Fruit fly (Drosophila melanogaster) whole organism, prepupa: Measurements from ENCODE around the gene Jhbp13.

Source experiments
- Blimp-1 ChIP-seq: fragments of 200-800 bp; sonication (Bioruptor generic); optimal IDR thresholded peaks from 3 replicates; lab custom pipeline; 2017; ENCODE audit warnings: missing biosample characterization, missing genetic modification characterization, mild to moderate bottlenecking, moderate library complexity, missing genetic modification reagents
- CG10631 ChIP-seq: fragments of 200-800 bp; sonication (Bioruptor generic); optimal IDR thresholded peaks from 2 replicates; lab custom pipeline; 2016; ENCODE audit warnings: missing biosample characterization, missing genetic modification characterization
- CG10669 ChIP-seq: fragments of 200-800 bp; sonication (Bioruptor generic); optimal IDR thresholded peaks from 3 replicates; lab custom pipeline; 2018; ENCODE audit warnings: missing biosample characterization, mild to moderate bottlenecking, missing genetic modification characterization, moderate library complexity
- CG11294 ChIP-seq: fragments of 200-800 bp; sonication (Bioruptor generic); IDR thresholded peaks from 2 replicates; pipeline ENCODE4 v1.3.6; 2022; ENCODE audit warnings: missing biosample characterization, missing genetic modification characterization
- CG1621 ChIP-seq: fragments of 200-800 bp; sonication (Bioruptor generic); optimal IDR thresholded peaks from 3 replicates; lab custom pipeline; 2018; ENCODE audit warnings: missing biosample characterization, mild to moderate bottlenecking, missing genetic modification characterization
- CG16779 ChIP-seq: fragments of 200-800 bp; sonication (Bioruptor generic); optimal IDR thresholded peaks from 3 replicates; lab custom pipeline; 2017; ENCODE audit warnings: missing biosample characterization, mild to moderate bottlenecking, missing genetic modification characterization
- CG3032 ChIP-seq: fragments of 200-800 bp; optimal IDR thresholded peaks from 2 replicates; lab custom pipeline; 2019; ENCODE audit warnings: missing biosample characterization, mild to moderate bottlenecking, missing genetic modification characterization, moderate library complexity
- CG31627 ChIP-seq: fragments of 200-800 bp; sonication (Bioruptor generic); optimal IDR thresholded peaks from 3 replicates; lab custom pipeline; 2016; ENCODE audit warnings: missing biosample characterization, missing genetic modification characterization
- CG32006 ChIP-seq: fragments of 200-800 bp; sonication (Bioruptor generic); optimal IDR thresholded peaks from 3 replicates; lab custom pipeline; 2017; ENCODE audit warnings: missing biosample characterization, mild to moderate bottlenecking, missing genetic modification characterization
- CG34406 ChIP-seq: fragments of 200-800 bp; sonication (Bioruptor generic); optimal IDR thresholded peaks from 3 replicates; lab custom pipeline; 2016; ENCODE audit warnings: missing biosample characterization, missing genetic modification characterization
- CG3919 ChIP-seq: fragments of 200-800 bp; sonication (Bioruptor generic); optimal IDR thresholded peaks from 3 replicates; lab custom pipeline; 2016; ENCODE audit warnings: missing biosample characterization, missing genetic modification characterization
- CG4318 ChIP-seq: fragments of 200-800 bp; sonication (Bioruptor generic); optimal IDR thresholded peaks from 3 replicates; lab custom pipeline; 2017; ENCODE audit warnings: missing biosample characterization, mild to moderate bottlenecking, missing genetic modification characterization
- CG6163 ChIP-seq: fragments of 200-800 bp; sonication (Bioruptor generic); IDR thresholded peaks from 3 replicates; pipeline ENCODE4 v1.3.6; 2022; ENCODE audit warnings: missing biosample characterization, missing genetic modification characterization
- CG6792 ChIP-seq: fragments of 200-800 bp; sonication (Bioruptor generic); optimal IDR thresholded peaks from 3 replicates; lab custom pipeline; 2016; ENCODE audit warnings: missing biosample characterization, missing genetic modification characterization
- CG6808 ChIP-seq: fragments of 200-800 bp; sonication (Bioruptor generic); optimal IDR thresholded peaks from 3 replicates; lab custom pipeline; 2017; ENCODE audit warnings: missing biosample characterization, missing genetic modification characterization, mild to moderate bottlenecking, moderate library complexity, missing genetic modification reagents
- CG6854 ChIP-seq: fragments of 200-800 bp; sonication (Bioruptor generic); optimal IDR thresholded peaks from 2 replicates; lab custom pipeline; 2017; ENCODE audit warnings: missing biosample characterization, mild to moderate bottlenecking, missing genetic modification characterization
- CG8119 ChIP-seq: fragments of 200-800 bp; sonication (Bioruptor generic); IDR thresholded peaks from 3 replicates; pipeline ENCODE4 v1.3.6; 2022; ENCODE audit warnings: missing biosample characterization, missing genetic modification characterization
- CG8319 ChIP-seq: fragments of 200-800 bp; sonication (Bioruptor generic); optimal IDR thresholded peaks from 3 replicates; lab custom pipeline; 2016; ENCODE audit warnings: missing biosample characterization, missing genetic modification characterization
- Eip75B ChIP-seq: fragments of 200-800 bp; sonication (Bioruptor generic); optimal IDR thresholded peaks from 3 replicates; lab custom pipeline; 2016; ENCODE audit warnings: missing biosample characterization, missing genetic modification characterization
- Eip93F ChIP-seq: fragments of 200-800 bp; sonication (Bioruptor generic); optimal IDR thresholded peaks from 2 replicates; lab custom pipeline; 2016; ENCODE audit warnings: missing biosample characterization, mild to moderate bottlenecking, missing genetic modification characterization
- Gug ChIP-seq: fragments of 200-800 bp; sonication (Bioruptor generic); IDR thresholded peaks from 2 replicates; pipeline ENCODE4 v1.3.6; 2022; ENCODE audit warnings: missing biosample characterization, missing genetic modification characterization
- Hr39 ChIP-seq: fragments of 200-800 bp; sonication (Bioruptor generic); optimal IDR thresholded peaks from 2 replicates; lab custom pipeline; 2016; ENCODE audit warnings: missing biosample characterization, missing genetic modification characterization
- Hr4 ChIP-seq: fragments of 200-800 bp; sonication (Bioruptor generic); optimal IDR thresholded peaks from 3 replicates; lab custom pipeline; 2016; ENCODE audit warnings: missing biosample characterization, missing genetic modification characterization
- Lpt ChIP-seq: fragments of 200-800 bp; sonication (Bioruptor generic); optimal IDR thresholded peaks from 3 replicates; lab custom pipeline; 2016; ENCODE audit warnings: missing biosample characterization, missing genetic modification characterization
- OdsH ChIP-seq: fragments of 200-800 bp; sonication (Bioruptor generic); optimal IDR thresholded peaks from 3 replicates; lab custom pipeline; 2016; ENCODE audit warnings: missing biosample characterization, missing genetic modification characterization
- Sox102F ChIP-seq: fragments of 200-800 bp; sonication (Bioruptor generic); optimal IDR thresholded peaks from 2 replicates; lab custom pipeline; 2016; ENCODE audit warnings: missing biosample characterization, mild to moderate bottlenecking, missing genetic modification characterization
- Sox14 ChIP-seq: fragments of 200-800 bp; sonication (Bioruptor generic); optimal IDR thresholded peaks from 3 replicates; lab custom pipeline; 2016; ENCODE audit warnings: missing biosample characterization, missing genetic modification characterization
- Sox15 ChIP-seq: fragments of 200-800 bp; sonication (Bioruptor generic); optimal IDR thresholded peaks from 3 replicates; lab custom pipeline; 2016; ENCODE audit warnings: missing biosample characterization, missing genetic modification characterization
- achi ChIP-seq: fragments of 200-800 bp; sonication (Bioruptor generic); optimal IDR thresholded peaks from 3 replicates; lab custom pipeline; 2016; ENCODE audit warnings: missing biosample characterization, missing genetic modification characterization
- cyc ChIP-seq: fragments of 200-800 bp; sonication (Bioruptor generic); optimal IDR thresholded peaks from 3 replicates; lab custom pipeline; 2016; ENCODE audit warnings: missing biosample characterization, missing genetic modification characterization
- dac ChIP-seq: fragments of 200-800 bp; sonication (Bioruptor generic); optimal IDR thresholded peaks from 2 replicates; lab custom pipeline; 2017; ENCODE audit warnings: missing biosample characterization, mild to moderate bottlenecking, missing genetic modification characterization
- eg ChIP-seq: fragments of 200-800 bp; sonication (Bioruptor generic); IDR thresholded peaks from 3 replicates; pipeline ENCODE4 v1.3.6; 2022; ENCODE audit warnings: missing biosample characterization, missing genetic modification characterization
- esn ChIP-seq: fragments of 200-800 bp; sonication (Bioruptor generic); optimal IDR thresholded peaks from 2 replicates; lab custom pipeline; 2016; ENCODE audit warnings: missing biosample characterization, mild to moderate bottlenecking, missing genetic modification characterization, moderate library complexity
- fd85E ChIP-seq: fragments of 200-800 bp; sonication (Bioruptor generic); optimal IDR thresholded peaks from 3 replicates; lab custom pipeline; 2016; ENCODE audit warnings: missing biosample characterization, missing genetic modification characterization
- lz ChIP-seq: fragments of 200-800 bp; sonication (Bioruptor generic); optimal IDR thresholded peaks from 3 replicates; lab custom pipeline; 2016; ENCODE audit warnings: missing biosample characterization, missing genetic modification characterization
- salr ChIP-seq, 2 experiments: fragments of 200-800 bp; sonication (Bioruptor generic); optimal IDR thresholded peaks; 3 replicates each; lab custom pipeline; 2016 to 2018; ENCODE audit warnings: missing biosample characterization in 2 of 2, missing genetic modification characterization in 2 of 2, mild to moderate bottlenecking in 1 of 2
- ss ChIP-seq, 2 experiments: fragments of 200-800 bp; sonication (Bioruptor generic); optimal IDR thresholded peaks; 2 replicates in 1 of 2; 3 replicates in 1 of 2; lab custom pipeline; 2017 to 2018; ENCODE audit warnings: mild to moderate bottlenecking in 2 of 2, missing biosample characterization in 2 of 2, missing genetic modification characterization in 2 of 2, moderate library complexity in 1 of 2
- svp ChIP-seq: fragments of 200-800 bp; sonication (Bioruptor generic); peaks from one replicate; lab custom pipeline; 2016; ENCODE audit warnings: missing biosample characterization, missing genetic modification characterization
- topi ChIP-seq: fragments of 200-800 bp; sonication (Bioruptor generic); optimal IDR thresholded peaks from 3 replicates; lab custom pipeline; 2016; ENCODE audit warnings: missing biosample characterization, missing genetic modification characterization
- vri ChIP-seq: fragments of 200-800 bp; sonication (Bioruptor generic); optimal IDR thresholded peaks from 3 replicates; lab custom pipeline; 2016; ENCODE audit warnings: missing biosample characterization, mild to moderate bottlenecking, missing genetic modification characterization

Jhbp13 gene

DNA sequence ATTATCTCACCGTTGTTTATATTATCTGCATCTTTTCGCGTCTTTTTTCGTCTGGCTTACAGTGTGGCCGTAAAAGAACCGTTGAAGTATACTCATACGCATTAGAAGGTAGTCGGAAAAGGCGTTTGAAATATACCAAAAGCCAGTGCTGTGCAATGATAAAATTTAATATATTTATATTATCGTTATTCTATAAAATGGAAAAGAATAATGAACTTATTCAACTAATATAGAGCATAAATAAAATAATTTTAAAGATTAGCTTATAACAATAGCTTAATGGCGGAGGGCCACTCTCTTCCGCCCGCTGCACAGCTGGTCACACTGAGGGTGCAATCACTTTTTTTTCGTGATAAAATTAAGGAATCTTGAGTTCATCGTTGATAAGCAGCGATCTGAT lies 47.9 kb upstream of the Jhbp13 start, which contains the start of the genes CG16974 and Edem2 (continued):
- TF ChIP-seq Sox14 (GFP tag; lab: Kevin White, UChicago) (no peak), CG6854 (GFP tag; lab: Kevin White, UChicago) (peak; percentile 17), topi (GFP tag; lab: Kevin White, UChicago) (no peak), Sox15 (GFP tag; lab: Kevin White, UChicago) (peak; percentile 55), CG6808 (GFP tag; lab: Kevin White, UChicago) (no peak), Hr4 (no peak), fd85E (GFP tag; lab: Kevin White, UChicago) (no peak), Eip75B (no peak), eg (GFP tag; lab: Robert Waterston, UW) (peak; percentile 60; the same call in 2 of the 3 replicates), Gug (GFP tag; lab: Robert Waterston, UW) (0 out of 2 replicates have a peak, but pooled peaks have one; percentile 8), achi (no peak), CG3032 (tag; lab: Kevin White, UChicago) (peak; percentile 56), CG34406 (GFP tag; lab: Kevin White, UChicago) (no peak), lz (GFP tag; lab: Kevin White, UChicago) (no peak), vri (GFP tag; lab: Kevin White, UChicago) (peak; percentile 69), CG10631 (no peak), Sox102F (no peak), salr (GFP tag; optimal IDR thresholded peaks at IDR 0.05; lab: Kevin White, UChicago) (no peak), Hr39 (no peak), ss (GFP tag; optimal IDR thresholded peaks at IDR 0.05; lab: Kevin White, UChicago) (no peak), Blimp-1 (GFP tag; lab: Kevin White, UChicago) (no peak), CG31627 (GFP tag; lab: Kevin White, UChicago) (no peak), CG4318 (GFP tag; lab: Kevin White, UChicago) (no peak), Eip93F (GFP tag; lab: Kevin White, UChicago) (peak; percentile 68), CG32006 (GFP tag; lab: Kevin White, UChicago) (no peak), CG16779 (tag; lab: Kevin White, UChicago) (no peak), CG8319 (no peak), Lpt (no peak), CG6792 (GFP tag; lab: Kevin White, UChicago) (no peak), CG8119 (GFP tag; lab: Robert Waterston, UW) (peak; percentile 37; the same call in 1 of the 3 replicates), esn (GFP tag; lab: Kevin White, UChicago) (peak; percentile 77), CG1621 (tag; lab: Kevin White, UChicago) (no peak)

DNA sequence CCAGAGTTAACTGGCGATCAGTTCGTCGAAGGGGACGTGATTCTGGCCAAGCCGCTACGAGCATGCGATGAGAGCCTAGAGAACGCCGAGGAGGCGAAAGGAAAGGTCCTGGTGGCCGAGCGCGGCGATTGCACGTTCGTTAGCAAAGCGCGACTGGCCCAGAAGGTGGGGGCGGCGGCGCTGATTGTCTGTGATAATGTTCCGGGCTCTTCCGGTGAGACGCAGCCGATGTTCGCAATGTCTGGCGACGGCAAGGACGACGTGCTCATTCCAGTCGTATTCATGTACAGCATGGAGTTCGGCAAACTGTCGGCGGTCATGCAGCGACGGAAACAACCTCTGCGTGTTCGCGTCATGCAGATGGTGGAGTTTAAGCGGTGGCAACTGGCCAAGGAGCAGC lies 44.0 kb upstream of the Jhbp13 start:
- TF ChIP-seq CG10669 (GFP tag; lab: Kevin White, UChicago) = no peak
- TF ChIP-seq svp (GFP tag; lab: Kevin White, UChicago) = no peak
- TF ChIP-seq Hr4 = no peak
- TF ChIP-seq dac = no peak
- TF ChIP-seq CG6163 (GFP tag; lab: Robert Waterston, UW) = no peak
- TF ChIP-seq CG3919 (GFP tag; lab: Kevin White, UChicago) = no peak
- no peak for TF ChIP-seq CG10631
- TF ChIP-seq CG11294 (GFP tag; lab: Robert Waterston, UW) = no peak
- no peak for TF ChIP-seq Lpt
- no peak for TF ChIP-seq Eip93F (GFP tag; lab: Kevin White, UChicago)
- TF ChIP-seq fd85E (GFP tag; lab: Kevin White, UChicago) = no peak
- TF ChIP-seq OdsH (GFP tag; lab: Kevin White, UChicago) = no peak
- TF ChIP-seq, all 60 proteins: peak for 0

DNA sequence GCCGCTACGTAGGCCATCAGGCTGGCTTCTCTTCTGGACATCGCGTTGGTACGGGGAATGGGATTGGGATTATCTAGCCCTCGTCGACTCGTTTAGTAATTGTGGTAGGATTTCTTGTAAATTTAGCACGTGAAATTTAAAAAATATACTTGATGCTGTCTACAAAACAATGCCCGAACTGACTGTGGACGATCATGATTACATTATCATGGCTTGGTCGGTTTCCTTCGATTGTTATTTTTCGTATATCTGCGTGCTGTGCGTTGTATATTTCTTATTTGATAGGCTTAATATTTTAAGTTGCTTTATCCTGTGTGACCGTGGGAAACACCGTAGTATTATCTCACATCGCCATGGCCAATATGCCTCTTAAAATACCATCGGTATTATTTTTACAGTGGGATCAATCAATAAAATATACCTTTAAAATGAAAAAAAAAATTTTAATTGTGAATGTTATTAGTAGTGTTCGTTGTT lies 36.8 kb upstream of the Jhbp13 start, which contains the start of gene CG16972:
CG16972 (minus strand) TSS at position 336 of the 477 bp plus-strand sequence.
- TF ChIP-seq CG8119 (GFP tag; lab: Robert Waterston, UW) = 0 out of 3 replicates have a peak, but pooled peaks have one; percentile 15
- TF ChIP-seq CG1621 (tag; lab: Kevin White, UChicago) = peak; percentile 99
- no peak for TF ChIP-seq OdsH (GFP tag; lab: Kevin White, UChicago)
- TF ChIP-seq cyc = no peak
- no peak for TF ChIP-seq CG6163 (GFP tag; lab: Robert Waterston, UW)
- TF ChIP-seq CG3032 (tag; lab: Kevin White, UChicago) = no peak
